Worm (Caenorhabditis elegans) whole organism, late embryonic: ENCODE data around the gene dcn-1.

Source experiments
- F13H6.1 ChIP-seq: sonication (generic microtip); optimal IDR thresholded peaks from 2 replicates; lab custom pipeline; 2016; ENCODE audit warnings: missing genetic modification characterization, missing compliant biosample characterization
- ama-1 ChIP-seq: fragments of 150-350 bp; optimal IDR thresholded peaks from 2 replicates; lab custom pipeline; 2014
- ceh-45 ChIP-seq: fragments of 200-800 bp; sonication (Bioruptor generic); IDR thresholded peaks from 2 replicates; pipeline ENCODE4 v1.3.6; 2022; ENCODE audit warnings: missing genetic modification reagents, missing genetic modification characterization, missing compliant biosample characterization
- ets-4 ChIP-seq: sonication (generic microtip); optimal IDR thresholded peaks from 2 replicates; lab custom pipeline; 2016; ENCODE audit warnings: missing genetic modification characterization, missing compliant biosample characterization
- fkh-10 ChIP-seq: fragments of 150-350 bp; optimal IDR thresholded peaks from 2 replicates; lab custom pipeline; 2014; ENCODE audit warnings: missing biosample characterization, missing genetic modification reagents, missing genetic modification characterization
- nfya-1 ChIP-seq: sonication (generic microtip); optimal IDR thresholded peaks from 2 replicates; lab custom pipeline; 2017; ENCODE audit warnings: missing genetic modification characterization, mild to moderate bottlenecking, missing compliant biosample characterization, antibody characterized with exemption, moderate library complexity
- pag-3 ChIP-seq: sonication (generic microtip); optimal IDR thresholded peaks from 2 replicates; lab custom pipeline; 2016; ENCODE audit warnings: missing compliant biosample characterization, missing genetic modification characterization, borderline replicate concordance

- TF ChIP-seq ama-1 (lab: Kevin White, UChicago) (no peak), fkh-10 (no peak), nfya-1 (no peak), F13H6.1 (tag; lab: Kevin White, UChicago) (no peak), pag-3 (tag; lab: Kevin White, UChicago) (no peak), ets-4 (tag; lab: Kevin White, UChicago) (no peak), ceh-45 (GFP tag; lab: Robert Waterston, UW) (no peak)
Observed at ce11 chrIII:4287379-4287778, 26.3 kb upstream of the dcn-1 start, which contains the start of gene R10E4.3.
